Fruit fly (Drosophila melanogaster) whole organism, embryonic: ENCODE results near the gene Scr.

Source experiments
- Asciz ChIP-seq: fragments of 200-800 bp; sonication (Bioruptor generic); optimal IDR thresholded peaks from 2 replicates; lab custom pipeline; 2017; ENCODE audit warnings: missing biosample characterization, mild to moderate bottlenecking, missing genetic modification characterization, missing genetic modification reagents
- Atf3 ChIP-seq: fragments of 200-800 bp; sonication (Bioruptor generic); optimal IDR thresholded peaks from 3 replicates; lab custom pipeline; 2016; ENCODE audit warnings: missing biosample characterization, missing genetic modification characterization
- Bgb ChIP-seq: fragments of 200-800 bp; sonication (Bioruptor generic); IDR thresholded peaks from 2 replicates; pipeline ENCODE4 v1.3.6; 2022; ENCODE audit warnings: missing biosample characterization, missing genetic modification characterization; ENCODE audit not compliant: partially characterized antibody
- CG10321 ChIP-seq: fragments of 200-800 bp; sonication (Bioruptor generic); IDR thresholded peaks from 2 replicates; pipeline ENCODE4 v1.3.6; 2022; ENCODE audit warnings: missing biosample characterization, missing genetic modification characterization
- CG10462 ChIP-seq: fragments of 200-800 bp; sonication (Bioruptor generic); optimal IDR thresholded peaks from 2 replicates; lab custom pipeline; 2016; ENCODE audit warnings: missing biosample characterization, missing genetic modification characterization
- CG15073 ChIP-seq: fragments of 200-800 bp; sonication (Bioruptor generic); optimal IDR thresholded peaks from 2 replicates; lab custom pipeline; 2016; ENCODE audit warnings: missing biosample characterization, missing genetic modification characterization
- CG15514 ChIP-seq: fragments of 200-800 bp; sonication (Bioruptor generic); optimal IDR thresholded peaks from 3 replicates; lab custom pipeline; 2017; ENCODE audit warnings: missing biosample characterization, missing genetic modification characterization, mild to moderate bottlenecking, moderate library complexity, missing genetic modification reagents
- CG1792 ChIP-seq: fragments of 200-800 bp; sonication (Bioruptor generic); optimal IDR thresholded peaks from 2 replicates; lab custom pipeline; 2016; ENCODE audit warnings: missing biosample characterization, missing genetic modification characterization
- CG31224 ChIP-seq: fragments of 200-800 bp; sonication (Bioruptor generic); IDR thresholded peaks from 2 replicates; pipeline ENCODE4 v1.3.6; 2022; ENCODE audit warnings: missing biosample characterization, missing genetic modification characterization
- CG32532 ChIP-seq: fragments of 200-800 bp; sonication (Bioruptor generic); IDR thresholded peaks from 2 replicates; pipeline ENCODE4 v1.3.6; 2022; ENCODE audit warnings: missing biosample characterization, missing genetic modification characterization
- CG33557 ChIP-seq: fragments of 200-800 bp; sonication (Bioruptor generic); optimal IDR thresholded peaks from 2 replicates; lab custom pipeline; 2019; ENCODE audit warnings: missing biosample characterization, mild to moderate bottlenecking, missing genetic modification characterization, moderate library complexity
- CG4424 ChIP-seq: fragments of 200-800 bp; sonication (Bioruptor generic); optimal IDR thresholded peaks from 3 replicates; lab custom pipeline; 2016; ENCODE audit warnings: missing biosample characterization, missing genetic modification characterization
- CG5180 ChIP-seq: fragments of 200-800 bp; sonication (Bioruptor generic); optimal IDR thresholded peaks from 3 replicates; lab custom pipeline; 2017; ENCODE audit warnings: missing biosample characterization, missing genetic modification characterization, mild to moderate bottlenecking, moderate library complexity, missing genetic modification reagents
- CG6791 ChIP-seq: fragments of 200-800 bp; sonication (Bioruptor generic); IDR thresholded peaks from 3 replicates; pipeline ENCODE4 v1.3.6; 2022; ENCODE audit warnings: missing biosample characterization, missing genetic modification characterization; ENCODE audit not compliant: partially characterized antibody
- CG7928 ChIP-seq: fragments of 200-800 bp; sonication (Bioruptor generic); optimal IDR thresholded peaks from 2 replicates; lab custom pipeline; 2017; ENCODE audit warnings: missing biosample characterization, mild to moderate bottlenecking, missing genetic modification characterization
- CG8924 ChIP-seq: fragments of 200-800 bp; optimal IDR thresholded peaks from 3 replicates; lab custom pipeline; 2019; ENCODE audit warnings: missing biosample characterization, mild to moderate bottlenecking, missing genetic modification characterization, moderate library complexity
- Chrac-16 ChIP-seq: fragments of 200-800 bp; sonication (Bioruptor generic); optimal IDR thresholded peaks from 3 replicates; lab custom pipeline; 2016; ENCODE audit warnings: missing biosample characterization, missing genetic modification characterization
- CoRest ChIP-seq: fragments of 200-800 bp; sonication (Bioruptor generic); optimal IDR thresholded peaks from 3 replicates; lab custom pipeline; 2018; ENCODE audit warnings: missing biosample characterization, mild to moderate bottlenecking, missing genetic modification characterization, moderate library complexity
- Ets65A ChIP-seq: fragments of 200-800 bp; sonication (Bioruptor generic); peaks from one replicate; lab custom pipeline; 2016; ENCODE audit warnings: missing biosample characterization, missing genetic modification characterization
- H2.0 ChIP-seq: fragments of 200-800 bp; sonication (Bioruptor generic); IDR thresholded peaks from 2 replicates; pipeline ENCODE4 v1.3.6; 2022; ENCODE audit warnings: missing biosample characterization, missing genetic modification characterization
- HHEX ChIP-seq: fragments of 200-800 bp; sonication (Bioruptor generic); optimal IDR thresholded peaks from 3 replicates; lab custom pipeline; 2017; ENCODE audit warnings: missing biosample characterization, mild to moderate bottlenecking, missing genetic modification characterization, missing genetic modification reagents
- HLH3B ChIP-seq: fragments of 200-800 bp; sonication (Bioruptor generic); IDR thresholded peaks from 2 replicates; pipeline ENCODE4 v1.3.6; 2022; ENCODE audit warnings: missing biosample characterization, missing genetic modification characterization
- Hey ChIP-seq: fragments of 200-800 bp; sonication (Bioruptor generic); optimal IDR thresholded peaks from 3 replicates; lab custom pipeline; 2018; ENCODE audit warnings: missing biosample characterization, mild to moderate bottlenecking, missing genetic modification characterization
- Hr3 ChIP-seq: fragments of 200-800 bp; sonication (Bioruptor generic); optimal IDR thresholded peaks from 3 replicates; lab custom pipeline; 2016; ENCODE audit warnings: missing biosample characterization, missing genetic modification characterization
- Jarid2 ChIP-seq: fragments of 200-800 bp; sonication (Bioruptor generic); optimal IDR thresholded peaks from 3 replicates; lab custom pipeline; 2017; ENCODE audit warnings: mild to moderate bottlenecking, missing biosample characterization, missing genetic modification reagents, missing genetic modification characterization
- Kr ChIP-seq: fragments of 200-800 bp; sonication (Bioruptor generic); optimal IDR thresholded peaks from 2 replicates; lab custom pipeline; 2017; ENCODE audit warnings: missing biosample characterization, mild to moderate bottlenecking, missing genetic modification characterization
- MBD-R2 ChIP-seq: fragments of 200-800 bp; sonication (Bioruptor generic); IDR thresholded peaks from 2 replicates; pipeline ENCODE4 v1.3.6; 2022; ENCODE audit warnings: missing biosample characterization, missing genetic modification characterization
- Sin3A ChIP-seq: fragments of >200 bp; optimal IDR thresholded peaks from 2 replicates; lab custom pipeline; 2018
- Six4 ChIP-seq: fragments of 200-800 bp; sonication (Bioruptor generic); optimal IDR thresholded peaks from 2 replicates; lab custom pipeline; 2016; ENCODE audit warnings: missing biosample characterization, missing genetic modification characterization
- ara ChIP-seq: fragments of 200-800 bp; sonication (Bioruptor generic); IDR thresholded peaks from 2 replicates; pipeline ENCODE4 v1.3.6; 2022; ENCODE audit warnings: missing biosample characterization, missing genetic modification characterization
- bcd ChIP-seq: fragments of 200-800 bp; sonication (Bioruptor generic); optimal IDR thresholded peaks from 2 replicates; lab custom pipeline; 2017; ENCODE audit warnings: missing biosample characterization, mild to moderate bottlenecking, missing genetic modification characterization
- caup ChIP-seq: fragments of 200-800 bp; sonication (Bioruptor generic); optimal IDR thresholded peaks from 3 replicates; lab custom pipeline; 2017; ENCODE audit warnings: missing biosample characterization, mild to moderate bottlenecking, missing genetic modification characterization, moderate library complexity; ENCODE audit not compliant: severe bottlenecking
- dysf ChIP-seq: fragments of 200-800 bp; sonication (Bioruptor generic); IDR thresholded peaks from 3 replicates; pipeline ENCODE4 v1.3.6; 2022; ENCODE audit warnings: missing biosample characterization, missing genetic modification characterization
- gem ChIP-seq: fragments of 200-800 bp; sonication (Bioruptor generic); optimal IDR thresholded peaks from 2 replicates; lab custom pipeline; 2019; ENCODE audit warnings: missing biosample characterization, mild to moderate bottlenecking, missing genetic modification characterization, moderate library complexity
- hkb ChIP-seq, 2 experiments: fragments of 200-800 bp in 1 of 2; fragments of >200 bp in 1 of 2; sonication (Bioruptor generic) in 1 of 2; IDR thresholded peaks in 1 of 2; optimal IDR thresholded peaks in 1 of 2; 2 replicates each; pipeline versions ENCODE4 v1.3.6 to Lab custom; 2017 to 2022; ENCODE audit warnings: missing biosample characterization in 1 of 2, missing genetic modification characterization in 1 of 2
- jigr1 ChIP-seq: fragments of 200-800 bp; sonication (Bioruptor generic); IDR thresholded peaks from 3 replicates; pipeline ENCODE4 v1.3.6; 2022; ENCODE audit warnings: missing biosample characterization, missing genetic modification characterization
- kni ChIP-seq: fragments of 200-800 bp; sonication (Bioruptor generic); optimal IDR thresholded peaks from 3 replicates; lab custom pipeline; 2017; ENCODE audit warnings: mild to moderate bottlenecking, missing biosample characterization, missing genetic modification reagents, missing genetic modification characterization
- knrl ChIP-seq: fragments of 200-800 bp; sonication (Bioruptor generic); IDR thresholded peaks from 3 replicates; pipeline ENCODE4 v1.3.6; 2022; ENCODE audit warnings: missing biosample characterization, missing genetic modification characterization; ENCODE audit not compliant: partially characterized antibody
- lola ChIP-seq, 3 experiments: fragments of >200 bp in 2 of 3; fragments of 200-800 bp in 1 of 3; sonication (Bioruptor generic) in 1 of 3; optimal IDR thresholded peaks; 2 replicates each; lab custom pipeline; 2017 to 2019; ENCODE audit warnings: missing biosample characterization in 3 of 3, missing genetic modification characterization in 3 of 3, mild to moderate bottlenecking in 1 of 3, moderate library complexity in 1 of 3
- otp ChIP-seq: fragments of 200-800 bp; sonication (Bioruptor generic); IDR thresholded peaks from 3 replicates; pipeline ENCODE4, ENCODE4 v1.3.6; 2022; ENCODE audit warnings: missing biosample characterization, missing genetic modification characterization
- prd ChIP-seq, 3 experiments: fragments of >200 bp in 2 of 3; fragments of 200-800 bp in 1 of 3; sonication (Bioruptor generic) in 1 of 3; optimal IDR thresholded peaks in 2 of 3; IDR thresholded peaks in 1 of 3; 2 replicates in 2 of 3; 3 replicates in 1 of 3; pipeline versions ENCODE4 v1.3.6 to Lab custom; 2017 to 2022; ENCODE audit warnings: missing biosample characterization in 1 of 3, missing genetic modification characterization in 1 of 3
- row ChIP-seq: fragments of 200-800 bp; sonication (Bioruptor generic); IDR thresholded peaks from 3 replicates; pipeline ENCODE4 v1.3.6; 2022; ENCODE audit warnings: missing biosample characterization, missing genetic modification characterization
- sens ChIP-seq: fragments of 200-800 bp; sonication (Bioruptor generic); peaks from one replicate; lab custom pipeline; 2016; ENCODE audit warnings: missing biosample characterization, missing genetic modification characterization
- sima ChIP-seq: fragments of 200-800 bp; sonication (Bioruptor generic); optimal IDR thresholded peaks from 2 replicates; lab custom pipeline; 2016; ENCODE audit warnings: missing biosample characterization, missing genetic modification characterization
- so ChIP-seq: fragments of 200-800 bp; sonication (Bioruptor generic); IDR thresholded peaks from 3 replicates; pipeline ENCODE4 v1.3.6; 2022; ENCODE audit warnings: missing biosample characterization, missing genetic modification characterization
- sqz ChIP-seq: fragments of 200-800 bp; sonication (Bioruptor generic); optimal IDR thresholded peaks from 3 replicates; lab custom pipeline; 2018; ENCODE audit warnings: missing biosample characterization, mild to moderate bottlenecking, missing genetic modification characterization
- twi ChIP-seq: fragments of 200-800 bp; optimal IDR thresholded peaks from 2 replicates; lab custom pipeline; 2019; ENCODE audit warnings: missing biosample characterization, mild to moderate bottlenecking, missing genetic modification characterization, moderate library complexity

Gene Scr

dm6 chr3R:6791189-6791886 is 58.4 kb downstream of the Scr start, which contains the start of gene Dfd (continued):
- peak; percentile 34 for TF ChIP-seq Jarid2
- TF ChIP-seq Atf3: no peak
- TF ChIP-seq CG10462 (GFP tag; lab: Kevin White, UChicago): peak; percentile 21
- TF ChIP-seq gem (tag; lab: Kevin White, UChicago): peak; percentile 80
- TF ChIP-seq sqz (GFP tag; lab: Kevin White, UChicago): peak; percentile 43
- peak; percentile 95 for TF ChIP-seq CG5180 (GFP tag; lab: Kevin White, UChicago)
- TF ChIP-seq CoRest (tag; lab: Kevin White, UChicago): peak; percentile 76
- TF ChIP-seq CG32532 (GFP tag; lab: Robert Waterston, UW): peak; percentile 51
- peak; percentile 59; the same call in 1 of the 2 replicates for TF ChIP-seq ara
- TF ChIP-seq CG8924 (tag; lab: Kevin White, UChicago): peak; percentile 1
- 0 out of 3 replicates have a peak, but pooled peaks have one; percentile 41 for TF ChIP-seq knrl (GFP tag; lab: Robert Waterston, UW)
- peak; percentile 72 for TF ChIP-seq sens
- peak; percentile 55 for TF ChIP-seq bcd (GFP tag; lab: Kevin White, UChicago)
- TF ChIP-seq row: peak; percentile 76
- peak; percentile 49 for TF ChIP-seq Hr3
- TF ChIP-seq otp (GFP tag; lab: Robert Waterston, UW): 0 out of 3 replicates have a peak, but pooled peaks have one; percentile 29
- TF ChIP-seq hkb (optimal IDR thresholded peaks at IDR 0.05; lab: Kevin White, UChicago): no peak
- peak; percentile 48 for TF ChIP-seq hkb (GFP tag; IDR thresholded peaks at IDR 0.05; lab: Robert Waterston, UW)
- peak; percentile 38 for TF ChIP-seq Six4 (GFP tag; lab: Kevin White, UChicago)
- TF ChIP-seq MBD-R2: peak; percentile 25; the same call in 1 of the 2 replicates
- peak; percentile 95 for TF ChIP-seq CG10321 (GFP tag; lab: Robert Waterston, UW)
- peak; percentile 29 for TF ChIP-seq CG33557 (GFP tag; lab: Kevin White, UChicago)
- TF ChIP-seq caup (GFP tag; lab: Kevin White, UChicago): peak; percentile 10
- TF ChIP-seq Bgb (GFP tag; lab: Robert Waterston, UW): 0 out of 2 replicates have a peak, but pooled peaks have one; percentile 51
- peak; percentile 84 for TF ChIP-seq twi (tag; lab: Kevin White, UChicago)
- peak; percentile 35 for TF ChIP-seq Chrac-16 (GFP tag; lab: Kevin White, UChicago)
- TF ChIP-seq CG7928 (GFP tag; lab: Kevin White, UChicago): no peak
- TF ChIP-seq CG6791: peak; percentile 50; the same call in 1 of the 3 replicates
- peak; percentile 97 for TF ChIP-seq CG15514 (GFP tag; lab: Kevin White, UChicago)
- TF ChIP-seq dysf (GFP tag; lab: Robert Waterston, UW): peak; percentile 60; the same call in 2 of the 3 replicates
- TF ChIP-seq Ets65A: peak; percentile 6
- peak; percentile 59 for TF ChIP-seq CG4424 (GFP tag; lab: Kevin White, UChicago)
- no peak for TF ChIP-seq sima (GFP tag; lab: Kevin White, UChicago)
- TF ChIP-seq CG31224: 0 out of 2 replicates have a peak, but pooled peaks have one; percentile 33
- no peak for TF ChIP-seq Sin3A (lab: Kevin White, UChicago)
- peak; percentile 51 for TF ChIP-seq Hey (tag; lab: Kevin White, UChicago)
- TF ChIP-seq lola (GFP tag; optimal IDR thresholded peaks at IDR 0.05; lab: Kevin White, UChicago): peak in 1 of 3 experiments; percentile 75
- no peak for TF ChIP-seq CG1792
- 0 out of 3 replicates have a peak, but pooled peaks have one; percentile 14 for TF ChIP-seq so
- peak; percentile 55 for TF ChIP-seq HLH3B (GFP tag; lab: Robert Waterston, UW)
- no peak for TF ChIP-seq HHEX (GFP tag; lab: Kevin White, UChicago)
- TF ChIP-seq jigr1 (GFP tag; lab: Robert Waterston, UW): no peak
- peak; percentile 99 for TF ChIP-seq CG15073 (GFP tag; lab: Kevin White, UChicago)
- peak; percentile 42 for TF ChIP-seq kni
- no peak for TF ChIP-seq Kr (GFP tag; lab: Kevin White, UChicago)
- TF ChIP-seq prd (optimal IDR thresholded peaks at IDR 0.05; lab: Kevin White, UChicago): no peak
- peak; percentile 64 for TF ChIP-seq prd (GFP tag; IDR thresholded peaks at IDR 0.05; lab: Robert Waterston, UW)
- TF ChIP-seq Asciz (GFP tag; lab: Kevin White, UChicago): peak; percentile 10
- peak; percentile 30 for TF ChIP-seq H2.0
